Fruit fly (Drosophila melanogaster): Measurements from ENCODE around the gene Kif19A.
A peak's percentile ranks its signal among the peaks of the same experiment; 100 is the strongest.

The Kif19A gene

dm6 chr3R:14125479-14126121 lies 7.3 kb upstream of the Kif19A start, which contains the start of the genes 140up and Polr2B (continued):
- TF ChIP-seq CG4730 (GFP tag; IDR thresholded peaks at IDR 0.05) (peak; percentile 88), Hsf (GFP tag; optimal IDR thresholded peaks at IDR 0.05) (peak; percentile 87), CG18476 (GFP tag; optimal IDR thresholded peaks at IDR 0.05) (peak; percentile 93), dm (GFP tag; optimal IDR thresholded peaks at IDR 0.05) (peak; percentile 18), HLH4C (GFP tag; IDR thresholded peaks at IDR 0.05; ENCODE audit: partially characterized antibody) (no peak), ewg (GFP tag; optimal IDR thresholded peaks at IDR 0.05) (peak; percentile 81), CG9437 (GFP tag; optimal IDR thresholded peaks at IDR 0.05) (peak; percentile 88), Fer2 (tag; optimal IDR thresholded peaks at IDR 0.05) (peak; percentile 92), peb (GFP tag; IDR thresholded peaks at IDR 0.05) (peak; percentile 81), Atf3 (GFP tag; optimal IDR thresholded peaks at IDR 0.05) (peak; percentile 68), Side (GFP tag; optimal IDR thresholded peaks at IDR 0.05) (peak; percentile 69), CG34422 (GFP tag; IDR thresholded peaks at IDR 0.05) (peak; percentile 97), CG4360 (GFP tag; IDR thresholded peaks at IDR 0.05) (peak; percentile 52; the same call in 1 of the 2 replicates), CG3995 (GFP tag; optimal IDR thresholded peaks at IDR 0.05) (peak; percentile 48), D19A (tag; optimal IDR thresholded peaks at IDR 0.05) (peak; percentile 85), ac (GFP tag; optimal IDR thresholded peaks at IDR 0.05) (peak; percentile 12), CG32767 (GFP tag; IDR thresholded peaks at IDR 0.05) (peak; percentile 86), psq (GFP tag; optimal IDR thresholded peaks at IDR 0.05) (peak; percentile 84), inv (GFP tag; IDR thresholded peaks at IDR 0.05; ENCODE audit: partially characterized antibody) (no peak), CG42726 (GFP tag; IDR thresholded peaks at IDR 0.05; ENCODE audit: partially characterized antibody) (no peak), cato (GFP tag; optimal IDR thresholded peaks at IDR 0.05; ENCODE audit: borderline replicate concordance) (peak; percentile 93), Meics (GFP tag; optimal IDR thresholded peaks at IDR 0.05) (peak; percentile 92), CG14860 (GFP tag; IDR thresholded peaks at IDR 0.05; ENCODE audit: partially characterized antibody) (no peak), CG11085 (GFP tag; IDR thresholded peaks at IDR 0.05) (peak; percentile 94), Sry-β (GFP tag; optimal IDR thresholded peaks at IDR 0.05) (peak; percentile 57), bowl (GFP tag; IDR thresholded peaks at IDR 0.05) (peak; percentile 72; the same call in 1 of the 2 replicates), lilli (GFP tag; optimal IDR thresholded peaks at IDR 0.05) (peak; percentile 89), B-H1 (GFP tag; IDR thresholded peaks at IDR 0.05) (peak; percentile 87), Dad (GFP tag; optimal IDR thresholded peaks at IDR 0.05) (peak; percentile 52), CG2678 (tag; optimal IDR thresholded peaks at IDR 0.05) (peak; percentile 94), CG11504 (tag; optimal IDR thresholded peaks at IDR 0.05) (peak; percentile 92), nau (GFP tag; optimal IDR thresholded peaks at IDR 0.05) (peak; percentile 76), Hmr (GFP tag; optimal IDR thresholded peaks at IDR 0.05) (peak; percentile 94), Hmx (GFP tag; optimal IDR thresholded peaks at IDR 0.05) (peak; percentile 26), CG12236 (GFP tag; optimal IDR thresholded peaks at IDR 0.05) (no peak), CG8281 (tag; optimal IDR thresholded peaks at IDR 0.05) (peak; percentile 72), bab2 (GFP tag; optimal IDR thresholded peaks at IDR 0.05) (peak; percentile 79), CG14965 (GFP tag; optimal IDR thresholded peaks at IDR 0.05; ENCODE audit: borderline replicate concordance) (no peak), CG12942 (GFP tag; optimal IDR thresholded peaks at IDR 0.05) (peak; percentile 94), NC2α (GFP tag; optimal IDR thresholded peaks at IDR 0.05) (peak; percentile 9), CG3726 (GFP tag; IDR thresholded peaks at IDR 0.05) (peak; percentile 67; the same call in 2 of the 3 replicates), Sox100B (GFP tag; optimal IDR thresholded peaks at IDR 0.05) (peak; percentile 93), Myb (GFP tag; optimal IDR thresholded peaks at IDR 0.05) (peak; percentile 46), CG14710 (tag; optimal IDR thresholded peaks at IDR 0.05) (peak; percentile 95), Dref (GFP tag; IDR thresholded peaks at IDR 0.05) (peak; percentile 31; the same call in 1 of the 2 replicates), aop (GFP tag; IDR thresholded peaks at IDR 0.05) (no peak), CG15601 (tag; optimal IDR thresholded peaks at IDR 0.05) (no peak), cad (GFP tag; optimal IDR thresholded peaks at IDR 0.05) (no peak), CG4424 (GFP tag; optimal IDR thresholded peaks at IDR 0.05) (peak; percentile 94), gsb (GFP tag; IDR thresholded peaks at IDR 0.05) (peak; percentile 84)
